Fruit fly (Drosophila melanogaster) whole organism, prepupa: ENCODE data around the gene aph-1.

Experiments used
- CG34406 ChIP-seq: fragments of 200-800 bp; sonication (Bioruptor generic); optimal IDR thresholded peaks from 3 replicates; lab custom pipeline; 2016; ENCODE audit warnings: missing biosample characterization, missing genetic modification characterization
- CG3919 ChIP-seq: fragments of 200-800 bp; sonication (Bioruptor generic); optimal IDR thresholded peaks from 3 replicates; lab custom pipeline; 2016; ENCODE audit warnings: missing biosample characterization, missing genetic modification characterization
- CG6792 ChIP-seq: fragments of 200-800 bp; sonication (Bioruptor generic); optimal IDR thresholded peaks from 3 replicates; lab custom pipeline; 2016; ENCODE audit warnings: missing biosample characterization, missing genetic modification characterization
- Ets96B ChIP-seq: fragments of 200-800 bp; optimal IDR thresholded peaks from 2 replicates; lab custom pipeline; 2019; ENCODE audit warnings: missing biosample characterization, mild to moderate bottlenecking, missing genetic modification characterization, moderate library complexity
- Gug ChIP-seq: fragments of 200-800 bp; sonication (Bioruptor generic); IDR thresholded peaks from 2 replicates; pipeline ENCODE4 v1.3.6; 2022; ENCODE audit warnings: missing biosample characterization, missing genetic modification characterization
- Smox ChIP-seq: fragments of 200-800 bp; sonication (Bioruptor generic); optimal IDR thresholded peaks from 3 replicates; lab custom pipeline; 2016; ENCODE audit warnings: missing biosample characterization, missing genetic modification characterization
- dsx ChIP-seq: fragments of 200-800 bp; optimal IDR thresholded peaks from 3 replicates; lab custom pipeline; 2019; ENCODE audit warnings: missing biosample characterization, mild to moderate bottlenecking, missing genetic modification characterization, moderate library complexity; ENCODE audit not compliant: poor library complexity, severe bottlenecking
- esn ChIP-seq: fragments of 200-800 bp; sonication (Bioruptor generic); optimal IDR thresholded peaks from 2 replicates; lab custom pipeline; 2016; ENCODE audit warnings: missing biosample characterization, mild to moderate bottlenecking, missing genetic modification characterization, moderate library complexity
- salr ChIP-seq, 2 experiments: fragments of 200-800 bp; sonication (Bioruptor generic); optimal IDR thresholded peaks; 3 replicates each; lab custom pipeline; 2016 to 2018; ENCODE audit warnings: missing biosample characterization in 2 of 2, missing genetic modification characterization in 2 of 2, mild to moderate bottlenecking in 1 of 2

DNA sequence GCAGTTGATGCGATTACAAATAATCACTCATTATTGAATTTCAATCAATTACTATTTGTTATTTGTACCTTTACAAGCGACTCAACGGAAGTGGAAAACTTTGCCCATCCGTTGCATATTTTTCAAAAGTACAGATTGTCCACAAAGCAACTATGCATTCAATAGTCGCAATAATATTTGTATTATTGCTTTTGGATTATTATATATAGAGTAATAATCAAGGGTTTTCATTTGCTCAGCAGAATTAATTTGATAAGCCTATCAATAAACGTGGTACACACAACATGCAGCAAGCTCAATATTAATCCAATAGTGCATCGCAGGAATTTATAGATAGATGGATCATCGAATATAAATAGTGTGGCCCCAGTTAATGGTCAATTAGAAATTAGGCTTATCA is 37.5 kb upstream of the aph-1 start:
- TF ChIP-seq Ets96B (no peak), CG34406 (no peak), Smox (GFP tag; lab: Kevin White, UChicago) (no peak), salr (GFP tag; optimal IDR thresholded peaks at IDR 0.05; lab: Kevin White, UChicago) (no peak), CG6792 (GFP tag; lab: Kevin White, UChicago) (no peak), dsx (GFP tag; lab: Kevin White, UChicago) (no peak), esn (GFP tag; lab: Kevin White, UChicago) (no peak), CG3919 (GFP tag; lab: Kevin White, UChicago) (no peak), Gug (no peak)
